Worm (Caenorhabditis elegans): Measurements from ENCODE around the gene C15H9.11.

The C15H9.11 gene

DNA sequence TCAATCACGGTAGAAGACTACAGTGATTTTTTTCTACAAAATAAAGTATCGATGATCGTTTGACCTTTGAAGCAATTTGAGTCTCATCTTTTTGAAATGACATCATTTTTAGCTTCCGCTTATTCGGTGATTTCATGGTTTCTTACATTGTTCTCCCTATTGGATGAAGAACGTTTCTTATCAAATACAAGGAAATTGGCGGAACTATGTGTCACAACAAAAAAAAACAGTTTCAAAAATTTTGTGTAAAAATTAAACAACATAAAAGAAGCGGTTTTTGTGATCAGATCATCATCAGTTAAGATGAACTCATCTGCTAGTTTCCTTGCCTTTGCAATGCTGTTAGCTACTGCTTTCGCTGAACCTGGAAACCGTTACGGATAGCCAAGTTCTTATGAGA, 15.5 kb downstream of the C15H9.11 start, which contains the start of gene C45B2.8:
Gene C45B2.8, plus strand, starts transcription at position 301 of the 400 bp plus-strand sequence.
- TF ChIP-seq tbx-37 (GFP tag; conservative IDR thresholded peaks at IDR 0.05): no peak
- no peak for TF ChIP-seq hmbx-1 (tag; optimal IDR thresholded peaks at IDR 0.05)
- no peak for TF ChIP-seq tra-4 (tag; optimal IDR thresholded peaks at IDR 0.05)
- TF ChIP-seq pes-1 (GFP tag; IDR thresholded peaks at IDR 0.05): no peak
- TF ChIP-seq tbx-11 (GFP tag; IDR thresholded peaks at IDR 0.05): no peak
- no peak for TF ChIP-seq ceh-36 (tag; optimal IDR thresholded peaks at IDR 0.05)
- no peak for TF ChIP-seq sea-1 (GFP tag; conservative IDR thresholded peaks at IDR 0.05)
- no peak for TF ChIP-seq B0310.2 (tag; optimal IDR thresholded peaks at IDR 0.05)
- no peak for TF ChIP-seq hmg-4 (GFP tag; optimal IDR thresholded peaks at IDR 0.05)
- TF ChIP-seq flt-1 (GFP tag; IDR thresholded peaks at IDR 0.05): no peak
- no peak for TF ChIP-seq ama-1 (optimal IDR thresholded peaks at IDR 0.05)
- TF ChIP-seq F13C5.2 (tag; optimal IDR thresholded peaks at IDR 0.05): no peak

DNA sequence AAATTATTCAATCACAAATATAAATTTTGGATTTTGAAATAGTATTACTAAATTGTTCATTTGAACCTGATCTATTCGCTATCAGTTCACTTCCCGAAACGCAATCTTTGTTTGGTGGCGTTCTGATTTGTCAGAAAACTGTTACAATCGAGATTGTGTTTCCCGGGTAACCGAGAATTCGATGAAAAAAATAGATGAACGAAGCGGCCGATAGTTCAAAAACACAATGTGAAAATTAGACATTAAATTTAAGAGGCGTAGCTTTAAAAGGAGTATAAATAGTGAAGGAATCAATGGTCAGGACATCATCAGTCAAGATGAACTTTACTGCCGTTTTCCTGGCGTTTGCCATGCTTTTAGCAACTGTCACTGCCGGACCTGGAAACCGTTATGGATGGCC, 17.4 kb downstream of the C15H9.11 start, which contains the start of gene C45B2.1:
Gene C45B2.1, plus strand, starts transcription at position 301 of the 400 bp plus-strand sequence.
- TF ChIP-seq scrt-1 (GFP tag; IDR thresholded peaks at IDR 0.05): no peak
- TF ChIP-seq B0310.2 (tag; optimal IDR thresholded peaks at IDR 0.05): no peak

DNA sequence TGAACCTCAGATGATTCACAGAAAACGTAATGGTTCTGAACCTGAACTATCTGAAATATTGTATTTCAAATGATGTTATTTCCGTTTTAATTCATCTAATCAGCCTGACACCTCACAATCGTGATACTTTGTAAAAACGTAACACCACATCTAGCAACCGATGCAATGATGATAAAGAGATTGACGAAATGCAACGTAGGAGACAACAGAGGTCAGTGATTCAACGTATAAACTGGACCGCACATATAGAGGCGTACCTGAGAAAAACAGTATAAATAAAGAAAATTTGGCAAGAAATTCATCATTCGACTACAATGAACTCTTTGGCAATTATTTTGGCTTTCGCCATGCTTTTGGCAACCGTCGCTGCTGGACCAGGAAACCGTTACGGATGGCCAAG, 18.8 kb downstream of the C15H9.11 start, which contains the start of gene C45B2.2:
Gene C45B2.2, plus strand, starts transcription at position 301 of the 400 bp plus-strand sequence.
- TF ChIP-seq ceh-36 (tag; optimal IDR thresholded peaks at IDR 0.05) (no peak), sea-1 (GFP tag; conservative IDR thresholded peaks at IDR 0.05) (no peak), hnd-1 (tag; optimal IDR thresholded peaks at IDR 0.05) (no peak)

DNA sequence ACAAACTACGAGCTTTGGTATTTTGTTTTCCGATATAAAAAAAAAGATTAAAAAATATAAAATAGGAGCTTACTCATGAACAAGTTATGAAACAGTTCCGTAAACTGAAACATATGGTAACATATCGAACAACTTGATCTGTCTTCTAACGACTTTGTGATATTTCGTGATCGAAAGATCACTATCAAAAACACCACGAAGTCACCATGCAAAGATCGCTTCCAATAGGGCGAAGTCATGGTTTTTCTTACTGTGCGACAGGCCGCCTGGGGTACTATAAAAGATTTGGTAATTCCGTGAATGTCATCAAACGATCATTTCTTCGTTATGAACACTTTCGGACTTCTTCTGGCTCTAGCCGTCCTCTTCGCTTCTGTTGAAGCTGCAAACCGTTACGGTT, 20.5 kb downstream of the C15H9.11 start, which contains the start of gene C45B2.3:
Gene C45B2.3, plus strand, starts transcription at position 301 of the 400 bp plus-strand sequence.
- TF ChIP-seq ets-7 (tag; optimal IDR thresholded peaks at IDR 0.05) (no peak), ama-1 (optimal IDR thresholded peaks at IDR 0.05) (no peak), tbx-11 (GFP tag; IDR thresholded peaks at IDR 0.05) (no peak), sea-1 (GFP tag; conservative IDR thresholded peaks at IDR 0.05) (no peak), tra-4 (tag; optimal IDR thresholded peaks at IDR 0.05) (no peak), B0310.2 (tag; optimal IDR thresholded peaks at IDR 0.05) (no peak), hnd-1 (tag; optimal IDR thresholded peaks at IDR 0.05) (no peak), hmbx-1 (tag; optimal IDR thresholded peaks at IDR 0.05) (no peak), tbx-37 (GFP tag; conservative IDR thresholded peaks at IDR 0.05) (no peak), scrt-1 (GFP tag; IDR thresholded peaks at IDR 0.05) (no peak), ceh-36 (tag; optimal IDR thresholded peaks at IDR 0.05) (no peak), F13C5.2 (tag; optimal IDR thresholded peaks at IDR 0.05) (no peak), pes-1 (GFP tag; IDR thresholded peaks at IDR 0.05) (no peak), aly-1 (tag; optimal IDR thresholded peaks at IDR 0.05) (no peak), hmg-4 (GFP tag; optimal IDR thresholded peaks at IDR 0.05) (no peak), flt-1 (GFP tag; IDR thresholded peaks at IDR 0.05) (no peak)

DNA sequence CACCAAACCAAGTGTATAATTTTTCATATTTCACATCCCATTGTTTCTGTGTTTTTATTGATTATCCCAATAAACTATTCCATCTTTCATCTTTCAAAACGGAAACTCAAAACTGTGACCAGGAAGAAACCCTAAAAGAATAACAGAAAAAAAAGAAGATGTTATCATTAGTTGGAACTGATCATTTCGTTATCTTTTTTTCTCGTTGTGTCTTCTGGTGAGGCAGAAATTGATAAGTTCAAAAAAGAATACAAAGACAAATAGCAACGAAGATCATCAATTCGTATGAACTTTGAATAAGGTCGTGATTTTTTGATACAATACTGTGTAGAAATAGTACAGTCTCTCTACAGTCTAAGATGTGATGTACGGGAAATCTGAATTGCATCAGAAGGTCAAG, 21.4 kb downstream of the C15H9.11 start:
- TF ChIP-seq ceh-13 (GFP tag; optimal IDR thresholded peaks at IDR 0.05) (no peak), tbx-37 (GFP tag; conservative IDR thresholded peaks at IDR 0.05) (no peak), tbx-11 (GFP tag; IDR thresholded peaks at IDR 0.05) (no peak), sea-1 (GFP tag; conservative IDR thresholded peaks at IDR 0.05) (no peak), ets-7 (tag; optimal IDR thresholded peaks at IDR 0.05) (no peak)

DNA sequence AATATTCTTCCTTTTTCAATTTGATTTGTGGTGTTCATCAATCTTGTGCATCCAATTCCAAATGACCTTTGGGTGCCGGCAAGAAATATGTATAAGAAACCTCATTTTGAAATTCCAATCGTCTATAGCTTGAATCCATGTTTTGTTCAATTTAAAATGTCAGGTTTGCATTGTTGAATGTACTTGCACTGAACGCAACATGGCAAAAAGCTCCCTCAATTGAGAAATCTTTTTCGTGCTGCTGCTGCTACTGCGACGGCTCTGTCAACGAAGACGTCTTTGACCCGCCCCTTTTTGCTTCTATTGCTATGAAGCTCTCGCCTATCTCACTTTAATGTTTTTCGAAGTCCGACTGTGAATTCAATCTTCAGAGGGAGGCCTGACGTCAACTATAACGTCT, 28.0 kb downstream of the C15H9.11 start, which contains the start of gene lgc-58:
Gene lgc-58, plus strand, starts transcription at position 301 of the 400 bp plus-strand sequence.
- no peak for TF ChIP-seq pes-1 (GFP tag; IDR thresholded peaks at IDR 0.05)
- no peak for TF ChIP-seq ama-1 (optimal IDR thresholded peaks at IDR 0.05)
- TF ChIP-seq aly-1 (tag; optimal IDR thresholded peaks at IDR 0.05): no peak
- no peak for TF ChIP-seq F13C5.2 (tag; optimal IDR thresholded peaks at IDR 0.05)
- no peak for TF ChIP-seq hmg-4 (GFP tag; optimal IDR thresholded peaks at IDR 0.05)
- TF ChIP-seq tbx-11 (GFP tag; IDR thresholded peaks at IDR 0.05): no peak
- no peak for TF ChIP-seq sea-1 (GFP tag; conservative IDR thresholded peaks at IDR 0.05)
- no peak for TF ChIP-seq ceh-13 (GFP tag; optimal IDR thresholded peaks at IDR 0.05)
- no peak for TF ChIP-seq scrt-1 (GFP tag; IDR thresholded peaks at IDR 0.05)
- TF ChIP-seq tbx-37 (GFP tag; conservative IDR thresholded peaks at IDR 0.05): no peak

DNA sequence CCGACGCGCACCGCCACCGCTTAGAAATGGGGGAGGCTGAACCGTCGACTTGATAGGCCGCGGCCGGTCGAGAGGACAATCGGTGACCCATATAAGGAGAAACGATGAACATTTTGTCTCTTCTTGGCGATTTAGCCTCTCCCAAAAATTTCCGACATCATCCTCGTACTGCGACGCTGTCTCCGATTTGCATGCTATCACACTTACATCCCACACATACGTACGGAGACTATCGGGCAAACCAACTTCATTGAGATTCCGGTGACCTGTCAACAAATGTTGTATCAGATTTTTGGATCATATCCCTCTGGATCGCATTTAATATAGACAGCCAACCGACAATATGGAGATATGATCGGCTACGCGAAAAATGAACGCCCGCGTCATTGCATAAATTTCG, 36.6 kb downstream of the C15H9.11 start:
- TF ChIP-seq ama-1 (optimal IDR thresholded peaks at IDR 0.05) (no peak), pes-1 (GFP tag; IDR thresholded peaks at IDR 0.05) (no peak), flt-1 (GFP tag; IDR thresholded peaks at IDR 0.05) (no peak), sea-1 (GFP tag; conservative IDR thresholded peaks at IDR 0.05) (no peak), ets-7 (tag; optimal IDR thresholded peaks at IDR 0.05) (no peak), ceh-13 (GFP tag; optimal IDR thresholded peaks at IDR 0.05) (no peak), hmbx-1 (tag; optimal IDR thresholded peaks at IDR 0.05) (no peak), hnd-1 (tag; optimal IDR thresholded peaks at IDR 0.05) (no peak), F13C5.2 (tag; optimal IDR thresholded peaks at IDR 0.05) (no peak), aly-1 (tag; optimal IDR thresholded peaks at IDR 0.05) (no peak), tbx-11 (GFP tag; IDR thresholded peaks at IDR 0.05) (no peak), B0310.2 (tag; optimal IDR thresholded peaks at IDR 0.05) (no peak), tra-4 (tag; optimal IDR thresholded peaks at IDR 0.05) (no peak), scrt-1 (GFP tag; IDR thresholded peaks at IDR 0.05) (no peak), tbx-37 (GFP tag; conservative IDR thresholded peaks at IDR 0.05) (no peak), hmg-4 (GFP tag; optimal IDR thresholded peaks at IDR 0.05) (no peak), ceh-36 (tag; optimal IDR thresholded peaks at IDR 0.05) (no peak)

DNA sequence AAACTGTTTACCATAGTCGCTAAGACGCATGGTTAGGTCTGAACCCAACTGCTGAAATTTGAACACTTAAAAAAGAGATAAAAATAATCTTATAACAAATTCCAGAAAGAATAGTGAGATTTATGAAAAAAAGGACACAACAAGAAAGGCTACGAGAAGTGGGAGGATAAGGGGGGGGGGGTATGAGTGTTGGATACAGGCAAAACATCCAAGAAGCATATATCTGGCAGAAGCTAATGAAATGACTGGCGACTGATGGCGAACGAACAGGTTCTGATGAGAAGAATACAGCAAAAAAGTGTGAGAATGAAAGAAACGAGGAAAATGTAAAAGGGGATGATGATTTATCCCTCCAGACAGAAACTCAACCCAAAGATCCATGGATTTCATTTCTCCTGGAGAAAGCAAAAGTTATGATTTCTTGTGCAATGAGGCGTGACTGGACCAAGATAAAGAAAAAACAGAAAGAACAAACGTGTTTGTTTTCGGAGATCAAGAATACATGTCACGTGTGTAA, 37.2 kb downstream of the C15H9.11 start, which contains the start of gene ptr-4:
Gene ptr-4, minus strand, starts transcription at position 51 of the 517 bp plus-strand sequence.
- no peak for TF ChIP-seq B0310.2 (tag; optimal IDR thresholded peaks at IDR 0.05)
- TF ChIP-seq hmg-4 (GFP tag; optimal IDR thresholded peaks at IDR 0.05): no peak
- TF ChIP-seq flt-1 (GFP tag; IDR thresholded peaks at IDR 0.05): no peak
- no peak for TF ChIP-seq tra-4 (tag; optimal IDR thresholded peaks at IDR 0.05)
- TF ChIP-seq ceh-36 (tag; optimal IDR thresholded peaks at IDR 0.05): no peak
- TF ChIP-seq aly-1 (tag; optimal IDR thresholded peaks at IDR 0.05): no peak
- TF ChIP-seq tbx-37 (GFP tag; conservative IDR thresholded peaks at IDR 0.05): no peak
- TF ChIP-seq pes-1 (GFP tag; IDR thresholded peaks at IDR 0.05): no peak
- no peak for TF ChIP-seq F13C5.2 (tag; optimal IDR thresholded peaks at IDR 0.05)
- no peak for TF ChIP-seq scrt-1 (GFP tag; IDR thresholded peaks at IDR 0.05)
- no peak for TF ChIP-seq ama-1 (optimal IDR thresholded peaks at IDR 0.05)
- no peak for TF ChIP-seq tbx-11 (GFP tag; IDR thresholded peaks at IDR 0.05)
- TF ChIP-seq hmbx-1 (tag; optimal IDR thresholded peaks at IDR 0.05): no peak
- no peak for TF ChIP-seq ceh-13 (GFP tag; optimal IDR thresholded peaks at IDR 0.05)
- no peak for TF ChIP-seq hnd-1 (tag; optimal IDR thresholded peaks at IDR 0.05)
- no peak for TF ChIP-seq sea-1 (GFP tag; conservative IDR thresholded peaks at IDR 0.05)

Data from whole organism, early embryonic.